Fruit fly (Drosophila melanogaster): ENCODE results near the gene hth.

Gene hth

DNA sequence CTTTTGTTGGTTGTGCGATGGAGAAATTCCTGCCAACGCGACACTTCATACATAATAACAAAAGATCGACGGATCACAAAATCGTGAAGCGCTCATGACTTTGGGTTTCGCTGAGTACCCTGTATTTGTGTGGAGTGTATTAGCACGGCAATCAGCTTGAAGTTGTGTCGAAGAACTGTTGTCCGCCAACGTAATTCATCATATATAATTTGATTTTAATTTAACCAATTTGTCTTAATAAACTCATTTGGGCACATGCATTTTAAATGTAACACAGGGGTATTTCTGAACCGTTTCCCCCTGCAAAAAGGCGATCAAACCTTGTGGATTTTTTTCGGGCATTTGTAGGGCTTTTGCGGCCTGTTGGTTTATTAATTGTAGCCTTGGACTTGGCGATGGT is 59.8 kb downstream of the hth start:
- no peak for TF ChIP-seq noc (tag; optimal IDR thresholded peaks at IDR 0.05)

DNA sequence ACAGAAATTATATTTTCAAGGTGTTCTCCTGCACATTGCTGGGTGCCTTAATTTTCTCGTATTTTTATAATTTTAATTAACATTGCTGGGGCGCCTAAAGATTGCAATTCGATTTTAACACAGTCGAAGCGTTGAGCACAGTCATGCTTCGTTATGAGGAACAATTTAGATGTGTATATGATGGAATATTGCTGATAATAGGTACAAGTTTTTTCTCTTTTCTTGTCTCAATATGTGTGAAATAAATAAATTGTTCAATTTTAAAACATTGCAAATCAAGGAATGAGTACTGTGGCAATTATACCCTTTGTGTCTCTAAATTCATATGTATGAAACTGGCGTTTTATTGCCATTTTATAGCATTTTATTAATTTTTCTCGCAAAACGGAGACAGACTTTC is 64.8 kb downstream of the hth start:
- no peak for TF ChIP-seq noc (tag; optimal IDR thresholded peaks at IDR 0.05)

DNA sequence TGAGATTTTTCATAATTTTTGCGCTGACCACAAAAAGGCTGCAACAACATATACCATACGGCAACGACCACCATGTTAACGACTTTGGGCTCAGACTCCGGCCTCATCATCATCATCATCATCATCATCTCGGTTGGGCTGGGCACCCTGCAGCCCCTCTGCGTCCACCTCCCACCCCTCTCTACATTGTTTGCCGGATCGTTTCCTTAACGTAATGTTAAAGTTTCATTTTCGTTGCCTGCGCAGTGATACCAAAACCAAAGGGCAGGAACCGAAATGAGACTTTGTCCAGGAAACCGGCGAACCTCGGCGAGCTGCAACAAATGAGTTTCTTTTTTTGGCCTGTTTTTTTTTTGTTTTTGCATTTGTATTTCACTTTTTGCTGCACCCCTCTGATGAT is 65.7 kb downstream of the hth start:
- no peak for TF ChIP-seq noc (tag; optimal IDR thresholded peaks at IDR 0.05)

DNA sequence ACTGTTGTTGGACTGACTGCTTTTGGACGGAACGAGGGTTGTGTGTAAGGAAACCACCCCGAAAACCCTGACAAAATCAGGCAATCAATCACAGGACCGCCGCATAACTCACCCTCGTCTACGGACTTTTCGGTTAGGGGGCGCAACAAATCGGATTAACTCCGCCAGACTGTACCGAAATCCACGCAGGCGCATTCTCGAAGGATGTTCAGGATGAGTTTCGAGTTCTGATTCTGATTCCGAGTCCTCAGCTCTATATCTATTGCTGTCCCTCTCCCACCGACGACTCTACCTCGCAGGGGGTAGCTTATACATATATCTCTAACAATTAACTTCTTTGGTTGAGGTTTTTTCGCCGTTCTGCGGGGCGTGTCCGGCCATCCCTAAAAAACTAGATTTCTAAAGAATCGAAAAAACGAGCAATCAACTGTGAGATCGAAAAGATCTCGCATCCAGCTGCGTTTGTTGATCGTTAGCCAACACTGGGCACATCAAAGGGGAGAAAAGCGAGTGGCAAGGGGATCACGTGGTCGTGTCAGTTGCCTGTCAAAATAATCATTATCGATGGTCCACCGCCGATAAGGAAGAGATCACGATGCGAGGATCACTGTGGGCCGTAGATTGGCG is 68.0 kb downstream of the hth start:
- no peak for TF ChIP-seq noc (tag; optimal IDR thresholded peaks at IDR 0.05)

DNA sequence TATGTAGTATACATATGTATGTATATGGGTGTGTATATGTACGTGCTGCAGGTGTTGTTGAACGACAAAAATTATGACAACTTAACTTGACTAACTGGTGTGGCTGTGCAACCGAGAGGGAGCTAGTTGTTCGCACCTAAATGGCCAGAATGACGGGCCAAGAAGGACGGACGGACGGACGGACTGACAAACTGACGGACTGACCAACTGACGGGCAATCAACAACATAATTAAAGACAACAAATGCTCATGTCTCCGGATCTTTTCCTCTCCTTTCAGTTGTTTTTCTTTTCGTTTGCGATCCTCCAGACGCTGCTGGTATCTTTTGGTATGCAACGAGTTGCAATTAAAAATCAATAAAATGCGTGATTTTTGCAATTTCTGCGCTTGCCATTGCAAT is 68.7 kb downstream of the hth start:
- no peak for TF ChIP-seq noc (tag; optimal IDR thresholded peaks at IDR 0.05)

DNA sequence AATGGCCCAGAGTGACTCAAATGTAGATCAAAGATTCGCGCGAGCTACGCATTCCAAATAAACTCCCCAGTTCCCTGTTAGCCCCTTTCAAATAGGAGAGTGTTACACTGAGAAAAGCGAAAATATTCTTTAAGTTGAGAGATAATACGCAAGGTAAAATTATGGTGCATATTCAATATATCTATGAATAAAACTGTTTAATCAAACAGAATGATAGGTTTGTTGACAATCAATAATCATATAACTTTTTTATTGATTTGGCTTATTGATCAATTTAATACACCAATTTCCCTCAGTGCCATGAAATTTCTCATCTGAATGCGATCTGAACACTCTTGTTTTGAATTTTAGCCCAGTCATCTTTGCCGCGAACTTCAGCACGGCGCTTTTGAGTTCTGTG is 70.8 kb downstream of the hth start:
- peak; percentile 42 for TF ChIP-seq noc (tag; optimal IDR thresholded peaks at IDR 0.05)

DNA sequence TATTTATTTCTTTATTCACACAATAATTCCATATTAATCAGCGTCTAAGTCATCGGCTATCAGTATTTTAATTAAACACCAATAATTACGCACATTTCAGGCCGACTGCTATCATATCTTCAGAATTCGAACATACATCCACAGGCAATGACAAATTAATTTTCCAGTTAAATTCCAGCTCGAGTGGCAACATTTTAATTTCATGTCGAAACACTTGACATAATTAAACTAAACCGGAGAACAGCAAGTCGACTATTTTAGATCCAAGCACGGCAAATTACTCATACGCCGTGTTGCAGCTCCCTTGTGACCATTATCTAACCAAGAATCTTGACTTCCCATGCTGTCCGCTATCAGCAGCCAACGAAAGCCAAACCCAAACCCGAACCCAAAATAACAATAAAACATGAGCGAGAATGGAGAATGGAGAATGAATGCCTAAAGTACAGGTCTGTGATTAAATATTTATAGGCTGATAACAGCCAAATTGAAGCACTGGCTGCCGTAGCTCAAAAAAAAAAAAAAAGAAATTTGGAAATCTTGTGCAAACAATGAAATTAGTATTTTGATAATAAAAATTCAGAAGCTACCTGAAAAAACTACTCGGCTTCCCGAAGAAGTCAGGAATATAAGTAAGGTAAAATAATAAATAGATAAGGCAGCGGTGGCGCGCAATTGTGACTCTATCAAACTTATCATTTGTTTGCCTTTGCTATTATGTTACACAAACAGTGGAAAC is 72.8 kb downstream of the hth start:
- peak; percentile 71 for TF ChIP-seq noc (tag; optimal IDR thresholded peaks at IDR 0.05)

DNA sequence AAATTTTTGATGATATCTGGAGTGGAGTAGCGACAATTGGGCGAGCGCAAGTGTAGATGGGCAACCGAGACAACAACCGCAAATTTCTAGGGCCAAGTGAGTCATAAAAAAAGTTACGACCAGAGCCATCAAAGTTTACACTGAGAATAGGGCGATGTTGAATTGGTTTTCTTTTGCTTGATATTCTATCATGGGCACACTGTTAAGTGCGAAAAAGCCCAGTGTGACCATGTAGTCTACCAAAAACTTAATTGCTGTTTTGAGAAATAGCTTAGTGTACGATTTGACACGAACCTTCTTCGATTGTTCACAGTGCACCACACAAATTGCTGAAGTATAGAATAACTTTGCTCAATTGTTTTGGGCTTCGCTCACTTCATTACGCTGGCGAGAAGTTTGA is 75.1 kb downstream of the hth start:
- no peak for TF ChIP-seq noc (tag; optimal IDR thresholded peaks at IDR 0.05)

DNA sequence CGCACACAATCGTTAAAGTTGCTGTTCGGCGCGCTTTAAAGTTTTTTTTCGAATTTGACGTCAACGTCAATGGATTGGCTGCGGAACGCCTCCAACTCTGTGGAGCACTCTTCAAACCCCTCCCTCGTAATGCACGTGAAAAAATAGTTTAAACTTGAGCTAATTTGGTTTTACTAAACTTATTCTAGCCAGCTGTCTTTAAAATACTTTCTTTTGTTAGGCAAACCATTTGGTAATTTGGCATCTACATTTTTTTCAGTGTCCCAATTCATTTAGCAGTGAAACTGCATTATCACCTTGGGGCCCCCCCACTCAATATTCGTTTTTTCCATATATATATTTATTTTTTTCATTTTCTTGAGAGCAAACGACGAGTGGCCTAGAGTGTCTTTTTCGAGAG is 78.8 kb downstream of the hth start:
- TF ChIP-seq noc (tag; optimal IDR thresholded peaks at IDR 0.05): peak; percentile 19

DNA sequence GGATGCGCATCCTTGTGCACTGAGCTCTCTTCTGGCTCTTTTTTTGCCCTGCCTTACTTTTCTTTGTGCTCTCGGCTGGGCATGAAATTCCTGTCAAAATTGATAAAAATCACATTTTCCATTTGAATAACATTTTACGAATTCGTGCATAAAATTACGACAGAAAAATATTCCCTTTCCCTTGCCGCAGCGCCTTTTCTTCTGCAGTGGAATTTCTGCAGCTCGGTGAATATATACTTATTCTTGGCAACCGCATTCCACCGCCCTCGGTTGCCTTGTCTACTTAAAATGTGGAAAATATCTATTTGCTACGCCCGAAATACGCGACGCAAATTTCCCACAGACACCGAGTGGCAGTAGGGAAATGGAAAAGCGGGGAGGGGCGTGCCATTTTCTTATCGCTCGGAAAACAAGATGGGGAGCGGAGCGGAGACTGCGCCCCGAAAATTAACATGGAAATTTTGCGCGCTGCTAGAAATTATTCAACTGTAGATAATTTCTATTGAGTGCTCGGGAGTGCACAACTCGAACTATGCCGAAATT is 79.4 kb downstream of the hth start:
- TF ChIP-seq noc (tag; optimal IDR thresholded peaks at IDR 0.05): no peak

DNA sequence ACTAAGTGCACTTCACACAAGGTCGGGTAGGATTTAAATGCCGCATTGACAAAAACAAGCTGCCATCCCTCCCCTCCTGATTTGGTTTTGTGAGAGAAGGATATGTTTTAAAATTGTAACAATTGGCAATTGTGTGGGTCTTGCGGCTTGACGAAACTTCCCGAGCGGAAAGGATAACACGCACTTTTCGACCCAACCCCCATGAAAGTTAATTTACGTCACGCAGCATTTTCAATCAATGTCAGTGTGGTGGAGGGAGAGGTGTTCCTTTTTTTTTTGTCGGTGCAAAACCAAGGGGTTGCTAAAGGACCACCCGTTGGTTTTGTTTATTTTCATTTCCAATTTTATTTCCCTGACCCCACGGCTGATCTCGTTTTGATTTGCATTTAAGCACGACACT is 80.2 kb downstream of the hth start:
- no peak for TF ChIP-seq noc (tag; optimal IDR thresholded peaks at IDR 0.05)

DNA sequence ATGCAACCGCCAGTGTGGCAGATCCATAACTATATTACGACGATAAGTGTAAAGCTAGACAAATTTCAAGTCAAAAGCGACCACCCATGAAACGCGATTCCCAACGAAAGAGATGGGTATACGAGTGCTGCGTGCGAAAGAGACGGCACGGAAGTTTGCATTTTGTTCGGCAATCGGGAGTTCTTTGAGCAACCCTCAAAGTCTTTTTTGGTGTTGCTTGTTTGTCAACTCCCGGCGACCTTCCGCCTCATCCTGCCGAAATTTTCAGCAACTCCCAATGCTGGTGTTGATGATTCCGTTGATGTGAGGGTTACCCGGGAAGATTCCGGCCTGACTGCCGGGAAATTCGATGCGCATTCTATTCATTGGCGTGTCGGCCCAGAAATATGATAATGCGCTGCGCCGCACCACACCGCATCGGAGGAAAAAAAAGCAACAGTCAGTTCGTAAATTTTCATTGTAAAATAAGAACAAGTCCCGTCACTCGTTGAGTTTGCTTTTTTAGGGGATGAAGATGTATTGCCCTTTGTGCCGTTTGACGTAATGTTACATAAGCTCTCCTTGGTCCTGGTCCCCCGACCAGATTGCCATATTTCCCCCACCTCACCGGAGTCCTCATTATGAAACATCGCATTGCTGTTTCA is 81.6 kb downstream of the hth start:
- no peak for TF ChIP-seq noc (tag; optimal IDR thresholded peaks at IDR 0.05)

DNA sequence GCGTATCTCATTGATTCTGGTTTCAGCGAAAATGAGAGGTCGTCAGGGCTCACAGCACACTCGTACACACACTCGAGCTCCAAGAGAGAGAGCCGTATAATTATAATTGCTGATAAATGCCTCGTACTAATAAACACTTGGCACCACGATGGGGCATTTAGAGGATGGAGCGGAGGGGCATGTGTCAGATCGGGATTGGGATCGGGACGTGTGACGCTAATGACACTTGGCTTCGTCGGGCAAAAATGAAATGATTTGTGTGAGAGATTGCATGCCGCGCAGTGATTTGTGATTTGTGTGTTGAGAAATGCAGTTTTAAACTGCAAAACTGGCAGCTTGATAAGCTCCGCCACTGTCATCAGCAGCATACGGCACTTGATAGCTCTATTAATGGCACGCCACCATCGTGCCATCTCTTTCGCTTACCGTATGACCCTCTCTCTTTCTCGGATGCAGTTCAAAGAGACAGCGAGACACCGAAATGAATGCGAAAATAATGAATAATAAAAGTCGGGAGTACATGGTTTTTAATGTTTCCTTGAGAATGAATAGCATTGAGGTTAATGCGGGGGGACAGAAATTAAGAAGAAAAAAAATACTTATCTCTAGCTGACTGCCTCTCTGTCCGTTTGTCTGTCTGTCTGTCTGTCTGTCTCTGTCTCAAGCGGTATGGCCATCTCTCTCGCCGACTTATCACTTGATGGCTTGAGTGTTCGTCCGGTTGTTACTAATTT is 82.3 kb downstream of the hth start:
- TF ChIP-seq noc (tag; optimal IDR thresholded peaks at IDR 0.05): peak; percentile 5

DNA sequence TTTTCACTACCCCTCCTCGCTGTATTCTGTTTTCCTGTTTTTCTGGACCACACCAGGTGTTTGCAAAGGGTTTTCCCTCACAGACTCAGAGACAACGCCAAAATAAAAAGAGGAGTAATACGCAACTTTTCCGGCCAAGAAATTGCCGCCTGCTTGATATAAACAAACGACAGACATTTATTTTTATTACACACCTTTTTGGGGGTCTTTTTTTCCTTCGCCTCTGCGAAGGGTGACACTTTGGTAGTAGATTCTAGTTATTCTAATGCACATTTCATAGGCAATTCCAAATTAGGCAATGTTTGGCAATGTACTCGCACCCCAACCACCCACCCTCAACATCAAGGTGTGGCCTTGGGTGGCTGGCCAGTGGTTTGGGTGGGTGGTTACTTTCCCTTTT is 84.8 kb downstream of the hth start:
- no peak for TF ChIP-seq noc (tag; optimal IDR thresholded peaks at IDR 0.05)

DNA sequence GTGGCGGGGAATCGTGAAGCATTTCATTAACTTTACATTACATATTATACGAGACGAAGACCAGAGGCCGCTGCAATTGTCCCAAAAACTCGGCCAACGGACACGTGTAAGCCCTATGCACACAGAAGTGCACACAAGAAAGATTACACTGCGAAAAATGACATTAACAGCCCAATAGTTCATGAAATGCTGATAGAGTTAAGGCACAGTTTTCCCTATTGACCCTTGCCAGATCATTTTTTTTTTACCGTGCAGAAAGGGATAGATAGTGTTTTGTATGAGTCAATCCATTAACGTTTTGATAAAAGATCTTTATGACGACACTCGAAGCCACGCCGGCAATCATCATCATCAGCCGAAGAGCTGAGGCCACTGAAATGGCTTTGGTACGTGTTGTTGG is 85.8 kb downstream of the hth start:
- TF ChIP-seq noc (tag; optimal IDR thresholded peaks at IDR 0.05): no peak

DNA sequence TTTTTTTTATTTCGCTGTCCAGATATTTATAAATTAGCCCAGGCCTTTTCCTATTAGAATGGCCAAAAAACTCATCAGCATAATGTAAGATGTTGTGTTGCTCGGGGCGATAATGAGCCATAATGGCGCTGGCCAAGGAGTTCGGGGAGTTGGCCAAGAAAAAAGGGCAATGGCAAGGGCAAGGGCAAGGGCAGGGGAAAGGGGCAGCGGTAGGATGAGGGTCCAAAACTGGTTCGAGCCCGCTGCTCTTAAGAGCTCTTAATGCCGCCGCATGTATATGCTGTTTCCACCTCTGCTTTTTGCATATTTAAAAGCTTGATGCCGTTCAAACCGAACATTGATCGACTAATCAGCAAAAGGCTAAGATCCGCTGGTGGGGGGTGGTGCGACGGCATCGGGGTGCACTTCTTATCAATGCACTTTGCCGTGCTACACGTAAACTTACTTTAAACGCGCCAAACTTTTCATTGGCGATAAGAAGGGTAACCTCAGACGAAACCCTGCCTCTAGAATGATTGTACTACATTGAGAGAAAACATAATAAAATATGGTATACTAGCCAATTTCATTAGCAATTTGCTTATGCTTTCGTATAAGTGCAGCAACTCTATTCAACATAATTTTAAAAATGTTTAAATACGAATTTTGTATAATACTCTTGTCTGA is 88.2 kb downstream of the hth start:
- TF ChIP-seq noc (tag; optimal IDR thresholded peaks at IDR 0.05): no peak

All from whole organism, larva.